Fruit fly (Drosophila melanogaster) whole organism, embryonic: ENCODE results near the gene CG13995.

Experiments
- Atf-2 ChIP-seq: fragments of 200-800 bp; sonication (Bioruptor generic); optimal IDR thresholded peaks from 2 replicates; lab custom pipeline; 2016; ENCODE audit warnings: missing biosample characterization, missing genetic modification characterization
- B-H2 ChIP-seq: fragments of 200-800 bp; sonication (Bioruptor generic); optimal IDR thresholded peaks from 2 replicates; lab custom pipeline; 2018; ENCODE audit warnings: missing biosample characterization, mild to moderate bottlenecking, missing genetic modification characterization
- Bdp1 ChIP-seq: fragments of 200-800 bp; sonication (Bioruptor generic); optimal IDR thresholded peaks from 3 replicates; lab custom pipeline; 2016; ENCODE audit warnings: missing biosample characterization, missing genetic modification characterization
- CG11456 ChIP-seq: fragments of 200-800 bp; sonication (Bioruptor generic); IDR thresholded peaks from 3 replicates; pipeline ENCODE4 v1.3.6; 2022; ENCODE audit warnings: missing biosample characterization, missing genetic modification characterization
- CG12391 ChIP-seq: fragments of 200-800 bp; sonication (Bioruptor generic); optimal IDR thresholded peaks from 3 replicates; lab custom pipeline; 2018; ENCODE audit warnings: missing biosample characterization, mild to moderate bottlenecking, missing genetic modification characterization, moderate library complexity
- CG14050 ChIP-seq: fragments of 200-800 bp; sonication (Bioruptor generic); IDR thresholded peaks from 3 replicates; pipeline ENCODE4 v1.3.6; 2022; ENCODE audit warnings: missing biosample characterization, missing genetic modification characterization
- CG14667 ChIP-seq: fragments of 200-800 bp; sonication (Bioruptor generic); IDR thresholded peaks from 2 replicates; pipeline ENCODE4 v1.3.6; 2022; ENCODE audit warnings: missing biosample characterization, missing genetic modification characterization
- CG15514 ChIP-seq: fragments of 200-800 bp; sonication (Bioruptor generic); optimal IDR thresholded peaks from 3 replicates; lab custom pipeline; 2017; ENCODE audit warnings: missing biosample characterization, missing genetic modification characterization, mild to moderate bottlenecking, moderate library complexity, missing genetic modification reagents
- CG1603 ChIP-seq: fragments of 200-800 bp; sonication (Bioruptor generic); optimal IDR thresholded peaks from 2 replicates; lab custom pipeline; 2019; ENCODE audit warnings: missing biosample characterization, mild to moderate bottlenecking, missing genetic modification characterization, moderate library complexity
- CG2129 ChIP-seq: fragments of 200-800 bp; sonication (Bioruptor generic); IDR thresholded peaks from 2 replicates; pipeline ENCODE4 v1.3.6; 2022; ENCODE audit warnings: missing biosample characterization, missing genetic modification characterization; ENCODE audit not compliant: partially characterized antibody
- CG30431 ChIP-seq: fragments of 200-800 bp; sonication (Bioruptor generic); optimal IDR thresholded peaks from 2 replicates; lab custom pipeline; 2017; ENCODE audit warnings: missing biosample characterization, missing genetic modification characterization
- CG34422 ChIP-seq: fragments of 200-800 bp; sonication (Bioruptor generic); IDR thresholded peaks from 3 replicates; pipeline ENCODE4 v1.3.6; 2022; ENCODE audit warnings: missing biosample characterization, missing genetic modification characterization
- CG3847 ChIP-seq: fragments of 200-800 bp; sonication (Bioruptor generic); IDR thresholded peaks from 2 replicates; pipeline ENCODE4 v1.3.6; 2022; ENCODE audit warnings: missing biosample characterization, missing genetic modification characterization
- CG6254 ChIP-seq: fragments of 200-800 bp; sonication (Bioruptor generic); optimal IDR thresholded peaks from 3 replicates; lab custom pipeline; 2017; ENCODE audit warnings: mild to moderate bottlenecking, missing biosample characterization, missing genetic modification reagents, missing genetic modification characterization
- CG6791 ChIP-seq: fragments of 200-800 bp; sonication (Bioruptor generic); IDR thresholded peaks from 3 replicates; pipeline ENCODE4 v1.3.6; 2022; ENCODE audit warnings: missing biosample characterization, missing genetic modification characterization; ENCODE audit not compliant: partially characterized antibody
- CG7963 ChIP-seq: fragments of 200-800 bp; sonication (Bioruptor generic); IDR thresholded peaks from 3 replicates; pipeline ENCODE4 v1.3.6; 2022; ENCODE audit warnings: missing biosample characterization, missing genetic modification characterization; ENCODE audit not compliant: partially characterized antibody
- CTCF ChIP-seq: fragments of 200-800 bp; sonication (Bioruptor generic); optimal IDR thresholded peaks from 2 replicates; lab custom pipeline; 2017; ENCODE audit warnings: missing biosample characterization, mild to moderate bottlenecking, missing genetic modification characterization, moderate library complexity
- Dad ChIP-seq: fragments of 200-800 bp; sonication (Bioruptor generic); optimal IDR thresholded peaks from 3 replicates; lab custom pipeline; 2016; ENCODE audit warnings: missing biosample characterization, missing genetic modification characterization
- Dll ChIP-seq: fragments of 200-800 bp; sonication (Bioruptor generic); IDR thresholded peaks from 4 replicates; pipeline ENCODE4 v1.3.6; 2022; ENCODE audit warnings: missing biosample characterization, missing genetic modification characterization; ENCODE audit not compliant: partially characterized antibody
- E2f2 ChIP-seq: fragments of 200-800 bp; sonication (Bioruptor generic); IDR thresholded peaks from 2 replicates; pipeline ENCODE4 v1.3.6; 2022; ENCODE audit warnings: missing biosample characterization, missing genetic modification characterization
- GATAe ChIP-seq: fragments of 200-800 bp; sonication (Bioruptor generic); conservative IDR thresholded peaks from 2 replicates; pipeline ENCODE4 v1.3.6; 2022; ENCODE audit warnings: missing biosample characterization, missing genetic modification characterization
- Gug ChIP-seq: fragments of 200-800 bp; sonication (Bioruptor generic); IDR thresholded peaks from 4 replicates; pipeline ENCODE4 v1.3.6; 2022; ENCODE audit warnings: missing biosample characterization, missing genetic modification characterization
- HLH54F ChIP-seq: fragments of 200-800 bp; sonication (Bioruptor generic); optimal IDR thresholded peaks from 3 replicates; lab custom pipeline; 2016; ENCODE audit warnings: missing biosample characterization, missing genetic modification characterization
- MTF-1 ChIP-seq: fragments of 200-800 bp; sonication (Bioruptor generic); optimal IDR thresholded peaks from 2 replicates; lab custom pipeline; 2018; ENCODE audit warnings: missing biosample characterization, mild to moderate bottlenecking, missing genetic modification characterization, borderline replicate concordance
- Mes4 ChIP-seq: fragments of 200-800 bp; sonication (Bioruptor generic); optimal IDR thresholded peaks from 2 replicates; lab custom pipeline; 2016; ENCODE audit warnings: missing biosample characterization, missing genetic modification characterization
- NFAT ChIP-seq: fragments of 200-800 bp; sonication (Bioruptor generic); IDR thresholded peaks from 2 replicates; pipeline ENCODE4 v1.3.6; 2022; ENCODE audit warnings: missing biosample characterization, missing genetic modification characterization
- Neu2 ChIP-seq: fragments of 200-800 bp; sonication (Bioruptor generic); optimal IDR thresholded peaks from 3 replicates; lab custom pipeline; 2016; ENCODE audit warnings: missing biosample characterization, missing genetic modification characterization, borderline replicate concordance
- Nf-YA ChIP-seq: fragments of 200-800 bp; sonication (Bioruptor generic); IDR thresholded peaks from 2 replicates; pipeline ENCODE4 v1.3.6; 2022; ENCODE audit warnings: missing biosample characterization, missing genetic modification characterization
- Poxn ChIP-seq: fragments of 200-800 bp; sonication (Bioruptor generic); IDR thresholded peaks from 2 replicates; pipeline ENCODE4 v1.3.6; 2022; ENCODE audit warnings: missing biosample characterization, missing genetic modification characterization
- ato ChIP-seq: fragments of 200-800 bp; sonication (Bioruptor generic); IDR thresholded peaks from 2 replicates; pipeline ENCODE4 v1.3.6; 2022; ENCODE audit warnings: missing biosample characterization, missing genetic modification characterization; ENCODE audit not compliant: partially characterized antibody
- cad ChIP-seq: fragments of >200 bp; optimal IDR thresholded peaks from 2 replicates; lab custom pipeline; 2017; ENCODE audit warnings: missing biosample characterization, missing genetic modification characterization
- chif ChIP-seq, 2 experiments: fragments of 200-800 bp; sonication (Bioruptor generic); optimal IDR thresholded peaks; 3 replicates each; lab custom pipeline; 2016; ENCODE audit warnings: missing biosample characterization in 2 of 2, missing genetic modification characterization in 2 of 2
- da ChIP-seq: fragments of 200-800 bp; sonication (Bioruptor generic); optimal IDR thresholded peaks from 2 replicates; lab custom pipeline; 2016; ENCODE audit warnings: missing biosample characterization, missing genetic modification characterization
- dm ChIP-seq: fragments of 200-800 bp; sonication (Bioruptor generic); optimal IDR thresholded peaks from 3 replicates; lab custom pipeline; 2016; ENCODE audit warnings: missing biosample characterization, missing genetic modification characterization
- ftz-f1 ChIP-seq: fragments of 200-800 bp; sonication (Bioruptor generic); optimal IDR thresholded peaks from 2 replicates; lab custom pipeline; 2016; ENCODE audit warnings: missing biosample characterization, missing genetic modification characterization
- gro ChIP-seq: fragments of 200-800 bp; sonication (Bioruptor generic); optimal IDR thresholded peaks from 2 replicates; lab custom pipeline; 2016; ENCODE audit warnings: missing biosample characterization, missing genetic modification characterization
- gt ChIP-seq: fragments of 200-800 bp; sonication (Bioruptor generic); IDR thresholded peaks from 2 replicates; pipeline ENCODE4 v1.3.6; 2022; ENCODE audit warnings: missing biosample characterization, missing genetic modification characterization
- hbn ChIP-seq: fragments of 200-800 bp; sonication (Bioruptor generic); IDR thresholded peaks from 2 replicates; pipeline ENCODE4 v1.3.6; 2022; ENCODE audit warnings: missing biosample characterization, missing genetic modification characterization; ENCODE audit not compliant: partially characterized antibody
- hkb ChIP-seq, 2 experiments: fragments of 200-800 bp in 1 of 2; fragments of >200 bp in 1 of 2; sonication (Bioruptor generic) in 1 of 2; IDR thresholded peaks in 1 of 2; optimal IDR thresholded peaks in 1 of 2; 2 replicates each; pipeline versions ENCODE4 v1.3.6 to Lab custom; 2017 to 2022; ENCODE audit warnings: missing biosample characterization in 1 of 2, missing genetic modification characterization in 1 of 2
- luna ChIP-seq: fragments of 200-800 bp; sonication (Bioruptor generic); optimal IDR thresholded peaks from 2 replicates; lab custom pipeline; 2016; ENCODE audit warnings: missing biosample characterization, missing genetic modification characterization
- onecut ChIP-seq: fragments of 200-800 bp; sonication (Bioruptor generic); IDR thresholded peaks from 2 replicates; pipeline ENCODE4 v1.3.6; 2022; ENCODE audit warnings: missing biosample characterization, missing genetic modification characterization
- pfk ChIP-seq: fragments of 200-800 bp; sonication (Bioruptor generic); optimal IDR thresholded peaks from 2 replicates; lab custom pipeline; 2018; ENCODE audit warnings: missing biosample characterization, mild to moderate bottlenecking, missing genetic modification characterization, moderate library complexity
- rib ChIP-seq: fragments of 200-800 bp; sonication (Bioruptor generic); IDR thresholded peaks from 2 replicates; pipeline ENCODE4 v1.3.6; 2022; ENCODE audit warnings: missing biosample characterization, missing genetic modification characterization
- sc ChIP-seq, 3 experiments: fragments of >200 bp in 2 of 3; fragments of 200-800 bp in 1 of 3; sonication (Bioruptor generic) in 1 of 3; optimal IDR thresholded peaks; 2 replicates in 2 of 3; 3 replicates in 1 of 3; lab custom pipeline; 2017; ENCODE audit warnings: mild to moderate bottlenecking in 1 of 3, missing biosample characterization in 1 of 3, missing genetic modification characterization in 1 of 3, missing genetic modification reagents in 1 of 3
- sens ChIP-seq: fragments of 200-800 bp; sonication (Bioruptor generic); peaks from one replicate; lab custom pipeline; 2016; ENCODE audit warnings: missing biosample characterization, missing genetic modification characterization
- sr ChIP-seq: fragments of 200-800 bp; sonication (Bioruptor generic); IDR thresholded peaks from 3 replicates; pipeline ENCODE4 v1.3.6; 2022; ENCODE audit warnings: missing biosample characterization, missing genetic modification characterization
- stwl ChIP-seq: fragments of 200-800 bp; sonication (Bioruptor generic); optimal IDR thresholded peaks from 3 replicates; lab custom pipeline; 2018; ENCODE audit warnings: missing biosample characterization, mild to moderate bottlenecking, missing genetic modification characterization, moderate library complexity
- sug ChIP-seq: fragments of 200-800 bp; optimal IDR thresholded peaks from 2 replicates; lab custom pipeline; 2019; ENCODE audit warnings: missing biosample characterization, mild to moderate bottlenecking, missing genetic modification characterization, moderate library complexity
- tna ChIP-seq: fragments of 200-800 bp; sonication (Bioruptor generic); IDR thresholded peaks from 2 replicates; pipeline ENCODE4 v1.3.6; 2022; ENCODE audit warnings: missing biosample characterization, missing genetic modification characterization; ENCODE audit not compliant: partially characterized antibody

Gene CG13995

dm6 chr2L:6047528-6048160 lies 6.5 kb upstream of the CG13995 start, which contains the start of gene IPIP (continued):
- peak; percentile 29 for TF ChIP-seq MTF-1 (GFP tag; lab: Kevin White, UChicago)
- TF ChIP-seq cad = no peak
- peak; percentile 1 for TF ChIP-seq Dad (GFP tag; lab: Kevin White, UChicago)
- no peak for TF ChIP-seq Mes4
- TF ChIP-seq CG7963 = peak; percentile 82
- peak; percentile 7 for TF ChIP-seq gro (GFP tag; lab: Kevin White, UChicago)
- peak; percentile 69 for TF ChIP-seq onecut (GFP tag; lab: Robert Waterston, UW)
- no peak for TF ChIP-seq rib (GFP tag; lab: Robert Waterston, UW)
- no peak for TF ChIP-seq da
- TF ChIP-seq E2f2 (GFP tag; lab: Robert Waterston, UW) = peak; percentile 39; the same call in 1 of the 2 replicates
- peak; percentile 68; the same call in 1 of the 2 replicates for TF ChIP-seq hbn
- peak; percentile 40 for TF ChIP-seq dm (GFP tag; lab: Kevin White, UChicago)
- TF ChIP-seq CG3847 = peak; percentile 70
- TF ChIP-seq CG6254 (GFP tag; lab: Kevin White, UChicago) = peak; percentile 100
- peak; percentile 63; the same call in 1 of the 4 replicates for TF ChIP-seq Gug (GFP tag; lab: Robert Waterston, UW)
- peak; percentile 69 for TF ChIP-seq B-H2 (GFP tag; lab: Kevin White, UChicago)
- TF ChIP-seq Bdp1 (GFP tag; lab: Kevin White, UChicago) = peak; percentile 57
- no peak for TF ChIP-seq GATAe (GFP tag; lab: Robert Waterston, UW)
- peak; percentile 34 for TF ChIP-seq HLH54F (GFP tag; lab: Kevin White, UChicago)
- TF ChIP-seq luna = no peak
- TF ChIP-seq stwl = peak; percentile 79
- peak; percentile 74; the same call in 3 of the 4 replicates for TF ChIP-seq Dll (GFP tag; lab: Robert Waterston, UW)
- no peak for TF ChIP-seq gt (GFP tag; lab: Robert Waterston, UW)
- no peak for TF ChIP-seq sc (optimal IDR thresholded peaks at IDR 0.05; lab: Kevin White, UChicago)
- no peak for TF ChIP-seq sc (GFP tag; optimal IDR thresholded peaks at IDR 0.05; lab: Kevin White, UChicago)
- peak; percentile 39; the same call in 1 of the 2 replicates for TF ChIP-seq Nf-YA
- TF ChIP-seq CG1603 (tag; lab: Kevin White, UChicago) = peak; percentile 66
- no peak for TF ChIP-seq hkb (optimal IDR thresholded peaks at IDR 0.05; lab: Kevin White, UChicago)
- peak; percentile 34; the same call in 1 of the 2 replicates for TF ChIP-seq hkb (GFP tag; IDR thresholded peaks at IDR 0.05; lab: Robert Waterston, UW)
- peak; percentile 25 for TF ChIP-seq sens (GFP tag; lab: Kevin White, UChicago)
- peak; percentile 82 for TF ChIP-seq NFAT (GFP tag; lab: Robert Waterston, UW)
- peak; percentile 13 for TF ChIP-seq CTCF
- no peak for TF ChIP-seq CG30431 (GFP tag; lab: Kevin White, UChicago)
- peak; percentile 87 for TF ChIP-seq CG6791 (GFP tag; lab: Robert Waterston, UW)
- TF ChIP-seq CG14050 = peak; percentile 17; the same call in 1 of the 3 replicates
- peak; percentile 75 for TF ChIP-seq CG11456 (GFP tag; lab: Robert Waterston, UW)
- peak; percentile 41 for TF ChIP-seq CG2129 (GFP tag; lab: Robert Waterston, UW)
- TF ChIP-seq CG14667 (GFP tag; lab: Robert Waterston, UW) = peak; percentile 18; the same call in 1 of the 2 replicates
- TF ChIP-seq tna (GFP tag; lab: Robert Waterston, UW) = peak; percentile 79
- TF ChIP-seq sr (GFP tag; lab: Robert Waterston, UW) = 0 out of 3 replicates have a peak, but pooled peaks have one; percentile 3
- no peak for TF ChIP-seq Poxn
- TF ChIP-seq CG34422 (GFP tag; lab: Robert Waterston, UW) = peak; percentile 67; the same call in 1 of the 3 replicates
- TF ChIP-seq chif (GFP tag; optimal IDR thresholded peaks at IDR 0.05; lab: Kevin White, UChicago) = peak in 1 of 2 experiments; percentile 24
- peak; percentile 85 for TF ChIP-seq ato (GFP tag; lab: Robert Waterston, UW)
- no peak for TF ChIP-seq pfk (GFP tag; lab: Kevin White, UChicago)
- peak; percentile 53 for TF ChIP-seq sug (tag; lab: Kevin White, UChicago)
- TF ChIP-seq ftz-f1 = peak; percentile 66
- peak; percentile 64 for TF ChIP-seq CG15514 (GFP tag; lab: Kevin White, UChicago)
- no peak for TF ChIP-seq Neu2 (GFP tag; lab: Kevin White, UChicago)
- peak; percentile 12 for TF ChIP-seq CG12391
- TF ChIP-seq Atf-2 (GFP tag; lab: Kevin White, UChicago) = no peak
